Fruit fly (Drosophila melanogaster) whole organism, embryonic: ENCODE data around the gene pbl.

Source experiments
- ATbp ChIP-seq: fragments of 200-800 bp; sonication (Bioruptor generic); optimal IDR thresholded peaks from 2 replicates; lab custom pipeline; 2017; ENCODE audit warnings: missing biosample characterization, mild to moderate bottlenecking, missing genetic modification characterization, missing genetic modification reagents
- Abd-B ChIP-seq: fragments of 200-800 bp; sonication (Bioruptor generic); optimal IDR thresholded peaks from 2 replicates; lab custom pipeline; 2018; ENCODE audit warnings: missing biosample characterization, mild to moderate bottlenecking, missing genetic modification characterization, moderate library complexity
- Adf1 ChIP-seq: fragments of 200-800 bp; sonication (Bioruptor generic); IDR thresholded peaks from 2 replicates; pipeline ENCODE4 v1.3.6; 2022; ENCODE audit warnings: missing biosample characterization, missing genetic modification characterization
- CG10321 ChIP-seq: fragments of 200-800 bp; sonication (Bioruptor generic); IDR thresholded peaks from 2 replicates; pipeline ENCODE4 v1.3.6; 2022; ENCODE audit warnings: missing biosample characterization, missing genetic modification characterization
- CG10654 ChIP-seq: fragments of 200-800 bp; sonication (Bioruptor generic); optimal IDR thresholded peaks from 2 replicates; lab custom pipeline; 2016; ENCODE audit warnings: missing biosample characterization, missing genetic modification characterization
- CG11093 ChIP-seq: fragments of 200-800 bp; sonication (Bioruptor generic); IDR thresholded peaks from 3 replicates; pipeline ENCODE4 v1.3.6; 2022; ENCODE audit warnings: missing biosample characterization, missing genetic modification characterization
- CG11504 ChIP-seq: fragments of 200-800 bp; sonication (Bioruptor generic); optimal IDR thresholded peaks from 3 replicates; lab custom pipeline; 2019; ENCODE audit warnings: missing biosample characterization, mild to moderate bottlenecking, missing genetic modification characterization, moderate library complexity
- CG13894 ChIP-seq: fragments of 200-800 bp; sonication (Bioruptor generic); optimal IDR thresholded peaks from 3 replicates; lab custom pipeline; 2018; ENCODE audit warnings: missing biosample characterization, mild to moderate bottlenecking, missing genetic modification characterization, moderate library complexity
- CG16779 ChIP-seq: fragments of 200-800 bp; sonication (Bioruptor generic); IDR thresholded peaks from 2 replicates; pipeline ENCODE4 v1.3.6; 2022; ENCODE audit warnings: missing biosample characterization, missing genetic modification characterization
- CG16863 ChIP-seq: fragments of 200-800 bp; sonication (Bioruptor generic); optimal IDR thresholded peaks from 3 replicates; lab custom pipeline; 2016; ENCODE audit warnings: missing biosample characterization, missing genetic modification characterization
- CG3065 ChIP-seq: fragments of 200-800 bp; sonication (Bioruptor generic); optimal IDR thresholded peaks from 2 replicates; lab custom pipeline; 2016; ENCODE audit warnings: missing biosample characterization, missing genetic modification characterization
- CG3281 ChIP-seq: fragments of 200-800 bp; sonication (Bioruptor generic); optimal IDR thresholded peaks from 3 replicates; lab custom pipeline; 2017; ENCODE audit warnings: missing biosample characterization, mild to moderate bottlenecking, missing genetic modification characterization
- CG3838 ChIP-seq: fragments of 200-800 bp; sonication (Bioruptor generic); optimal IDR thresholded peaks from 3 replicates; lab custom pipeline; 2016; ENCODE audit warnings: missing biosample characterization, missing genetic modification characterization
- CG4404 ChIP-seq: fragments of 200-800 bp; sonication (Bioruptor generic); IDR thresholded peaks from 2 replicates; pipeline ENCODE4 v1.3.6; 2022; ENCODE audit warnings: missing biosample characterization, missing genetic modification characterization
- CG6175 ChIP-seq: fragments of 200-800 bp; sonication (Bioruptor generic); IDR thresholded peaks from 3 replicates; pipeline ENCODE4 v1.3.6; 2022; ENCODE audit warnings: missing biosample characterization, missing genetic modification characterization
- CG6272 ChIP-seq: fragments of 200-800 bp; sonication (Bioruptor generic); IDR thresholded peaks from 2 replicates; pipeline ENCODE4 v1.3.6; 2022; ENCODE audit warnings: missing biosample characterization, missing genetic modification characterization
- CG6854 ChIP-seq: fragments of 200-800 bp; sonication (Bioruptor generic); optimal IDR thresholded peaks from 3 replicates; lab custom pipeline; 2017; ENCODE audit warnings: missing biosample characterization, mild to moderate bottlenecking, missing genetic modification characterization
- CG8388 ChIP-seq: fragments of 200-800 bp; sonication (Bioruptor generic); optimal IDR thresholded peaks from 2 replicates; lab custom pipeline; 2019; ENCODE audit warnings: missing biosample characterization, mild to moderate bottlenecking, missing genetic modification characterization, moderate library complexity
- CG9797 ChIP-seq: fragments of 200-800 bp; sonication (Bioruptor generic); optimal IDR thresholded peaks from 3 replicates; lab custom pipeline; 2018; ENCODE audit warnings: missing biosample characterization, mild to moderate bottlenecking, missing genetic modification characterization
- CoRest ChIP-seq: fragments of 200-800 bp; sonication (Bioruptor generic); optimal IDR thresholded peaks from 3 replicates; lab custom pipeline; 2018; ENCODE audit warnings: missing biosample characterization, mild to moderate bottlenecking, missing genetic modification characterization, moderate library complexity
- E2f1 ChIP-seq: fragments of 200-800 bp; sonication (Bioruptor generic); IDR thresholded peaks from 2 replicates; pipeline ENCODE4 v1.3.6; 2022; ENCODE audit warnings: missing biosample characterization, missing genetic modification characterization
- Eip74EF ChIP-seq, 2 experiments: fragments of 200-800 bp in 1 of 2; fragments of >200 bp in 1 of 2; sonication (Bioruptor generic) in 1 of 2; optimal IDR thresholded peaks; 2 replicates each; lab custom pipeline; 2017 to 2019; ENCODE audit warnings: missing biosample characterization in 2 of 2, missing genetic modification characterization in 2 of 2, mild to moderate bottlenecking in 1 of 2, moderate library complexity in 1 of 2
- Jarid2 ChIP-seq: fragments of 200-800 bp; sonication (Bioruptor generic); optimal IDR thresholded peaks from 3 replicates; lab custom pipeline; 2017; ENCODE audit warnings: mild to moderate bottlenecking, missing biosample characterization, missing genetic modification reagents, missing genetic modification characterization
- NC2α ChIP-seq: fragments of 200-800 bp; sonication (Bioruptor generic); optimal IDR thresholded peaks from 2 replicates; lab custom pipeline; 2016; ENCODE audit warnings: missing biosample characterization, missing genetic modification characterization
- NC2β ChIP-seq: fragments of 200-800 bp; sonication (Bioruptor generic); optimal IDR thresholded peaks from 2 replicates; lab custom pipeline; 2016; ENCODE audit warnings: missing biosample characterization, missing genetic modification characterization
- NFAT ChIP-seq: fragments of 200-800 bp; sonication (Bioruptor generic); IDR thresholded peaks from 2 replicates; pipeline ENCODE4 v1.3.6; 2022; ENCODE audit warnings: missing biosample characterization, missing genetic modification characterization
- Six4 ChIP-seq: fragments of 200-800 bp; sonication (Bioruptor generic); optimal IDR thresholded peaks from 2 replicates; lab custom pipeline; 2016; ENCODE audit warnings: missing biosample characterization, missing genetic modification characterization
- ara ChIP-seq: fragments of 200-800 bp; sonication (Bioruptor generic); IDR thresholded peaks from 2 replicates; pipeline ENCODE4 v1.3.6; 2022; ENCODE audit warnings: missing biosample characterization, missing genetic modification characterization
- bowl ChIP-seq: fragments of 200-800 bp; sonication (Bioruptor generic); IDR thresholded peaks from 2 replicates; pipeline ENCODE4 v1.3.6; 2022; ENCODE audit warnings: missing biosample characterization, missing genetic modification characterization
- cato ChIP-seq: fragments of 200-800 bp; sonication (Bioruptor generic); optimal IDR thresholded peaks from 2 replicates; lab custom pipeline; 2016; ENCODE audit warnings: missing biosample characterization, missing genetic modification characterization, borderline replicate concordance
- danr ChIP-seq: fragments of 200-800 bp; sonication (Bioruptor generic); IDR thresholded peaks from 2 replicates; pipeline ENCODE4 v1.3.6; 2022; ENCODE audit warnings: missing biosample characterization, missing genetic modification characterization
- dmrt11E ChIP-seq: fragments of 200-800 bp; sonication (Bioruptor generic); optimal IDR thresholded peaks from 3 replicates; lab custom pipeline; 2018; ENCODE audit warnings: missing biosample characterization, mild to moderate bottlenecking, missing genetic modification characterization, moderate library complexity
- dpn ChIP-seq, 2 experiments: fragments of 200-800 bp; sonication (Bioruptor generic); optimal IDR thresholded peaks; 3 replicates each; lab custom pipeline; 2016; ENCODE audit warnings: missing biosample characterization in 2 of 2, missing genetic modification characterization in 2 of 2
- emc ChIP-seq: fragments of 200-800 bp; sonication (Bioruptor generic); optimal IDR thresholded peaks from 2 replicates; lab custom pipeline; 2016; ENCODE audit warnings: missing biosample characterization, missing genetic modification characterization
- kay ChIP-seq: fragments of 200-800 bp; sonication (Bioruptor generic); optimal IDR thresholded peaks from 2 replicates; lab custom pipeline; 2016; ENCODE audit warnings: missing biosample characterization, missing genetic modification characterization
- luna ChIP-seq: fragments of 200-800 bp; sonication (Bioruptor generic); optimal IDR thresholded peaks from 2 replicates; lab custom pipeline; 2016; ENCODE audit warnings: missing biosample characterization, missing genetic modification characterization
- pan ChIP-seq, 4 experiments: fragments of >200 bp in 3 of 4; fragments of 200-800 bp in 1 of 4; sonication (Bioruptor generic) in 1 of 4; optimal IDR thresholded peaks in 3 of 4; IDR thresholded peaks in 1 of 4; 2 replicates each; pipeline versions ENCODE4 v1.3.6 to Lab custom; 2017 to 2022; ENCODE audit warnings: missing biosample characterization in 2 of 4, missing genetic modification characterization in 2 of 4, mixed read lengths in 1 of 4
- pita ChIP-seq: fragments of 200-800 bp; sonication (Bioruptor generic); optimal IDR thresholded peaks from 2 replicates; lab custom pipeline; 2017; ENCODE audit warnings: missing biosample characterization, mild to moderate bottlenecking, missing genetic modification characterization
- slbo ChIP-seq: fragments of 200-800 bp; sonication (Bioruptor generic); IDR thresholded peaks from 2 replicates; pipeline ENCODE4 v1.3.6; 2022; ENCODE audit warnings: missing biosample characterization, missing genetic modification characterization
- trh ChIP-seq: fragments of 200-800 bp; sonication (Bioruptor generic); optimal IDR thresholded peaks from 2 replicates; lab custom pipeline; 2016; ENCODE audit warnings: missing biosample characterization, missing genetic modification characterization
- wdn ChIP-seq: fragments of 200-800 bp; sonication (Bioruptor generic); IDR thresholded peaks from 2 replicates; pipeline ENCODE4 v1.3.6; 2022; ENCODE audit warnings: missing biosample characterization, missing genetic modification characterization

pbl gene

dm6 chr3L:7903489-7904150 is 8.1 kb downstream of the pbl start (continued):
- TF ChIP-seq CG10654 (GFP tag; lab: Kevin White, UChicago) (peak; percentile 75), Abd-B (peak; percentile 76), CG6272 (GFP tag; lab: Robert Waterston, UW) (peak; percentile 66), CG13894 (tag; lab: Kevin White, UChicago) (no peak), emc (GFP tag; lab: Kevin White, UChicago) (peak; percentile 16), CG11504 (tag; lab: Kevin White, UChicago) (peak; percentile 89), Six4 (peak; percentile 83), danr (peak; percentile 73), CG10321 (GFP tag; lab: Robert Waterston, UW) (peak; percentile 42; the same call in 1 of the 2 replicates), Eip74EF (GFP tag; optimal IDR thresholded peaks at IDR 0.05; lab: Kevin White, UChicago) (peak in 1 of 2 experiments; percentile 91), trh (GFP tag; lab: Kevin White, UChicago) (peak; percentile 80), dmrt11E (tag; lab: Kevin White, UChicago) (peak; percentile 90), NC2α (peak; percentile 61), bowl (peak; percentile 66), NC2β (GFP tag; lab: Kevin White, UChicago) (peak; percentile 88), luna (GFP tag; lab: Kevin White, UChicago) (peak; percentile 43), CG16863 (GFP tag; lab: Kevin White, UChicago) (peak; percentile 84), Adf1 (GFP tag; lab: Robert Waterston, UW) (no peak), CG4404 (GFP tag; lab: Robert Waterston, UW) (peak; percentile 67), kay (GFP tag; lab: Kevin White, UChicago) (peak; percentile 58), CG16779 (GFP tag; lab: Robert Waterston, UW) (no peak), CG3065 (GFP tag; lab: Kevin White, UChicago) (peak; percentile 81), slbo (GFP tag; lab: Robert Waterston, UW) (peak; percentile 83), dpn (GFP tag; optimal IDR thresholded peaks at IDR 0.05; lab: Kevin White, UChicago) (peak; percentile 74 to 82), CG6854 (peak; percentile 48), CG3838 (GFP tag; lab: Kevin White, UChicago) (peak; percentile 75), E2f1 (GFP tag; lab: Robert Waterston, UW) (peak; percentile 86), NFAT (GFP tag; lab: Robert Waterston, UW) (peak; percentile 64; the same call in 1 of the 2 replicates), pan (optimal IDR thresholded peaks at IDR 0.05; lab: Kevin White, UChicago) (no peak), pan (GFP tag; optimal IDR thresholded peaks at IDR 0.05 in 1 of 2, IDR thresholded peaks at IDR 0.05 in 1 of 2) (peak in 1 of 2 experiments; percentile 76), CoRest (peak; percentile 90), cato (GFP tag; lab: Kevin White, UChicago) (peak; percentile 74), ATbp (peak; percentile 86), CG9797 (GFP tag; lab: Kevin White, UChicago) (no peak), CG11093 (GFP tag; lab: Robert Waterston, UW) (peak; percentile 69; the same call in 2 of the 3 replicates), CG3281 (GFP tag; lab: Kevin White, UChicago) (peak; percentile 77), ara (GFP tag; lab: Robert Waterston, UW) (peak; percentile 85), pita (GFP tag; lab: Kevin White, UChicago) (no peak), wdn (GFP tag; lab: Robert Waterston, UW) (peak; percentile 67), Jarid2 (GFP tag; lab: Kevin White, UChicago) (peak; percentile 48), CG8388 (GFP tag; lab: Kevin White, UChicago) (peak; percentile 87), CG6175 (GFP tag; lab: Robert Waterston, UW) (peak; percentile 30; the same call in 1 of the 3 replicates)
